Fruit fly (Drosophila melanogaster) S2 (cell line): ENCODE measurements around the gene Rcd5.

ENCODE experiments used
- CG8478 ChIP-seq: fragments of >200 bp; optimal IDR thresholded peaks from 2 replicates; lab custom pipeline; 2018
- CTCF ChIP-seq, 2 experiments: fragments of >200 bp; optimal IDR thresholded peaks; 2 replicates each; lab custom pipeline; 2018

Rcd5 gene

dm6 chr3L:4028305-4028704, 12.0 kb upstream of the Rcd5 start, which contains the start of the genes Gr64b and Gr64c:
TSS of gene Gr64b (plus strand) at chr3L:4028605.
TSS of gene Gr64c (plus strand) at chr3L:4028605.
- no peak for TF ChIP-seq CTCF (optimal IDR thresholded peaks at IDR 0.05; lab: Kevin White, UChicago)
- TF ChIP-seq CG8478, result no peak

- TF ChIP-seq CTCF (optimal IDR thresholded peaks at IDR 0.05; lab: Kevin White, UChicago) (no peak), CG8478 (no peak)
Observed at dm6 chr3L:4031762-4032161, 8.6 kb upstream of the Rcd5 start, which contains the start of the genes Gr64d and Gr64e. TSS of gene Gr64d (plus strand) at chr3L:4032062. TSS of gene Gr64e (plus strand) at chr3L:4032141.

DNA sequence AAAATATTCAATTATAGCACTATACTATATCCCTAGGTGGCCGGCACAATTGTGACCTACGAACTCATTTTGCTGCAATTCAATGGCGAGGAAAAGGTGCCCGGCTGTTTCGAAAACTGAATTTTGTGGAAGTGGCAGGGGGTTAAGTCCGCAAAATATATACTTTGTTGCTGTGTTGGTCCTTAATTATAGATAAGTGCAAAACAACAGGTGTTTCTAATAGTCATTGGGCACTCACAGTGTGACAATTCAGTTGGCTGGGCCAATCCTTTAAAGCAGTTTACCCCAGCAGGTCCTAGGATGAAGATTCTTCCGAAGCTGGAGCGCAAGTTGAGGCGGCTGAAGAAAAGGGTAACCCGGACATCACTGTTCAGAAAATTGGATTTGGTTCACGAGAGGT, 4.8 kb upstream of the Rcd5 start, which contains the start of gene Gr64f:
TSS of gene Gr64f (plus strand) at position 301 of the 400 bp plus-strand sequence.
- TF ChIP-seq CG8478, result no peak
- no peak for TF ChIP-seq CTCF (optimal IDR thresholded peaks at IDR 0.05; lab: Kevin White, UChicago)

- TF ChIP-seq CTCF (optimal IDR thresholded peaks at IDR 0.05; lab: Kevin White, UChicago) (no peak), CG8478 (no peak)
Observed at dm6 chr3L:4044497-4044896, 4.2 kb downstream of the Rcd5 start.

dm6 chr3L:4046289-4046688, 6.0 kb downstream of the Rcd5 start, which contains the start of gene CG1136:
TSS of gene CG1136 (plus strand) at chr3L:4046596.
- TF ChIP-seq CTCF (optimal IDR thresholded peaks at IDR 0.05; lab: Kevin White, UChicago) (no peak), CG8478 (no peak)

DNA sequence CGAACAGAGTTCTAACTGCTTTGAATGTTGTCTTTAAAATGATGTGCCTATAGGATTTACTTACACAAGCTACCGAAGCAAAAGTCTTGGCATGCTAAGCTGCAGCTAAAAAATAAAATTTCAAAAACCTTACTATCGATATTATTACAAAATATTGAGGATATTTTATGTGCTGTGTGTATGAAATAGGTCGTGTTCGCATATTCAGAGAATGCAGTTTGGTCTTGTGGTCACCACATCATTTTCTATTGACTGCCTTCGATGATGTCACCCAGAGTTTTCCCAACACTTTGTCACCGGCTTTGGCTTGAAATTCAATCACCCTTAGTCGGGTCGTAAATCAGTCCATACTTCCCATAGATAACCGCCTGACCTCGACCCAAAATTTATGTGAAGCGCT, 7.3 kb downstream of the Rcd5 start, which contains the start of gene Dpy-30L2:
TSS of gene Dpy-30L2 (minus strand) at position 101 of the 400 bp plus-strand sequence.
- TF ChIP-seq CTCF (optimal IDR thresholded peaks at IDR 0.05; lab: Kevin White, UChicago) (no peak), CG8478 (no peak)

DNA sequence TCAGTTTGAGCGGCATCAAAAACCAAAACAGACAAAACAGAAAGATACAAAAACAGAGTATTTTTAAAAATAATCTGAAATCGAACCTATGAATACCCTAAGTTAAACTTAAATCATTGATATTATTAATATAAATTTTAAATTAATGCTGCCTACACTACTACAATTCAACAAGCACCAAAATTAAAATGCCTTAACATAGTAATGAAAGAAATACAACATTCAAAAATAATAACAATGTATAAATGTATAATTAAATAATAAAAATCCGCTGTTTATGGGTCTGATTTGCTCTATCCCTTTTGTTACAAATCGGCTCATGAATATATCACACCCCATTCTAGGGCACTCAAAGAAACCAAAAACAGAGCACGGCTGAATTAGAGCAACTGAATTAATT, 8.8 kb downstream of the Rcd5 start:
- TF ChIP-seq CTCF (optimal IDR thresholded peaks at IDR 0.05; lab: Kevin White, UChicago), result no peak
- no peak for TF ChIP-seq CG8478

DNA sequence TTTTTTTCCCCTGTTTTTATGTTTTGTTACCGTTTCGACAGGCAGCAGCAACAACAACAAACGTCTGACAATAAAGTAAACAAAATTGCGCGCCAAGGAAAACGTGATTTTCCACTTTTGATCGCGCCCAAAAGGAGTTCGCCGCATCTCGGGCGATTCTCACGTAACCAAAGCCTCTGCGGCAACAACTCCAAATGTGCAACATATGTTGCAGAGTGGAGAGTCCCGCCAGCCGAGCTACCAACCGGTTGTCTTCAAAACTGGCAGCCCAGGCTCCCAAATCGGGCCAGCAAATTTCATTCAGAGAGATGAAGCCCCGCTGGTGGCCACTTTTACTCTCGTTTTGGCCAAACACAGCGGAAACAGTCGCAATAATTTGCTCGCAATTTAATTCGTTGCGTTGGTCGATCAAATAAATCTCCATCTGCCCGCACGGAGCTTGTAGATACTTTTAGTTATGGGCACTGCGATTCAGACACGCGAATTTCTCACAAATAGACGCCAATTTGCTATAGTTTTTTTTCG, 15.2 kb downstream of the Rcd5 start:
- TF ChIP-seq CG8478 (no peak), CTCF (optimal IDR thresholded peaks at IDR 0.05; lab: Kevin White, UChicago) (no peak)

DNA sequence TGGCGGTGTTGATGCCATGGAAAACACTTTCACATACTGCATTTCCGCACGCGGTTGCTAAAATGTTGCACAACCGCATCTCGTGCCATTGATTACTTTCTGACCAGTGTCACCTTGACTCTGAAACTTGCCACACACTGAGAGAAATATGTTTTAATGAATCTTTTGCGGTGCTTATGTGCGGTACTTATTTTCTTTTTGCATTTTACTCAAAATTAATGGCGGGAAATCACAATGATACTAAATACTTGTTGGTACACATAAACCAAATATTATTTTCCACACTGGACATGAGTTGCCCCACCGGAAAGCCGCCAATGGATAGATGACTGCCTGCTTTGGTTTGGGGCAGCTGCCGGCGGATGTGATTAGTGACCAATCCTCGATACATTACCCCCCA, 16.5 kb downstream of the Rcd5 start:
- TF ChIP-seq CTCF (optimal IDR thresholded peaks at IDR 0.05; lab: Kevin White, UChicago) (no peak), CG8478 (no peak)

- TF ChIP-seq CTCF (optimal IDR thresholded peaks at IDR 0.05; lab: Kevin White, UChicago) (no peak), CG8478 (no peak)
Observed at dm6 chr3L:4059293-4059820, 19.0 kb downstream of the Rcd5 start, which contains the start of gene Ugt305A1. TSS of gene Ugt305A1 (plus strand) at chr3L:4059770.

DNA sequence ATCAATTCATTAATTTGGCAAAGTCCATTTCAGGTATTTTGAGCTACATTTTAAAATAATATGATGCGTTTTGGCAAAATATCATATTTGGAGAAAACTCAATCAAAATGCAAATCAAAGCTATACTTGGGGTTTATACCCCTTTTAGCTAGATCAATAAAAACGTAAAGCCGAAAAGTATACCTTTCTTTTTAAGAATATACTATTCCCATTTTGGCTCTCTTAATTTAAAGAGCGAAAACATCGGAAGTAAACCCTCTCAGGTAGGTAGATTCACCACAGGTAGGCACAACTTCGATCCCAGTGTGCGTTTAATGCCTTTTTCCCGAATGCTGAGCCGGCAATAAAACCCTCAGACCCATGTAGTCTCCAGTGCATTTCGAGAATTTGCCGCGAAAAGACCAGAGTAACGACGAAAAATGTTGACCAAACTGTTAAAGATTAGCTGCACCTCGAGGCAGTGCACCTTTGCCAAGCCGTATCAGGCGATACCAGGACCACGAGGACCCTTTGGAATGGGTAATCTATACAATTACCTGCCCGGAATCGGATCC, 21.7 kb downstream of the Rcd5 start, which contains the start of gene dib:
TSS of gene dib (plus strand) at position 372 of the 554 bp plus-strand sequence.
- TF ChIP-seq CTCF (optimal IDR thresholded peaks at IDR 0.05; lab: Kevin White, UChicago), result no peak
- TF ChIP-seq CG8478, result no peak

DNA sequence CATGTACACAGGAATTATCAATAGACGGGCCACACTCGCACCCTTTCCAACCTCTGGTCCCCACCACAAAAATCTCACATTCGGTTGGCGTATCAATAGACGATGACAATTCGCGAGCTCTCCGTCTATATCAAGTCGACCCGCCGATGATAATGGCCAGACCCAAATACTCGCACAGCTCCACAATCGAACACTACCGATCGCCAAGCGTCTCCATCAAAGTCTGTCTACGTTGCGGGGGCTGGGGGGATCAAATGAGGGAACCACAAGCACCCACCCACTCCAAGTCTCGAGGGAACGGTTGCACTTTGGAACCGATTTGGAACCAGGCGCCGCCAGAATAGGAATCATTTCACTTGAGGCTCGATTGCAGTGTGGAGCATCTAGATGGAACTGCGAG, 28.0 kb downstream of the Rcd5 start:
- no peak for TF ChIP-seq CTCF (optimal IDR thresholded peaks at IDR 0.05; lab: Kevin White, UChicago)

dm6 chr3L:4069069-4069468, 28.7 kb downstream of the Rcd5 start, which contains the start of gene CG32259:
TSS of gene CG32259 (plus strand) at chr3L:4069369.
- TF ChIP-seq CTCF (optimal IDR thresholded peaks at IDR 0.05; lab: Kevin White, UChicago) (no peak), CG8478 (no peak)

dm6 chr3L:4070221-4070995, 30.1 kb downstream of the Rcd5 start:
- TF ChIP-seq CG8478, result no peak
- no peak for TF ChIP-seq CTCF (optimal IDR thresholded peaks at IDR 0.05; lab: Kevin White, UChicago)

DNA sequence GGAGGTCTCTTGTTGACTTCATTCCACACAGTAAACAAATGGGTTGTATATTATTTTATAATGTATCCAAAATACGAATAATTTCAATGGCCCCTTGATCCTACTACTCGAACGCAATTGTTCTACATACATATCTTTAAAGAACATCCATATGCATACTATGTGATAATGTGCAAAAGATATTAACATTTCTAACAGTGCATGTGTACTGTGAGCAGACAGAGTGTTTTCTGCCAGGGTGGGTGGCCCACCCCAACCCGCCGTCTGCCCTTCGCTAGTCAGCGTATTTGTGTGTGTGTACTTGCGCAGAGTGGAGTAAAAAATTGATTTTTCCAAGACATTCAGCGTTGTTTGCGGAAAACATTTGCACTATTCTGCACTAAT, 30.7 kb downstream of the Rcd5 start:
- TF ChIP-seq CTCF (optimal IDR thresholded peaks at IDR 0.05; lab: Kevin White, UChicago) (no peak), CG8478 (no peak)
